Worm (Caenorhabditis elegans): Measurements from ENCODE around the gene gpa-13.

gpa-13 gene

ce11 chrV:12736166-12736753 lies 18.5 kb downstream of the gpa-13 start, which contains the start of gene cky-1:
Gene cky-1 (plus strand): TSS chrV:12736703.
- TF ChIP-seq W03F9.2 (tag; optimal IDR thresholded peaks at IDR 0.05) (no peak), him-1 (tag; optimal IDR thresholded peaks at IDR 0.05) (no peak), dao-5 (tag; optimal IDR thresholded peaks at IDR 0.05) (no peak)

ce11 chrV:12733465-12734248 lies 21.1 kb downstream of the gpa-13 start, which contains the start of the genes dhs-21 and xbx-9:
Gene dhs-21 (minus strand): TSS chrV:12733645.
Gene xbx-9 (plus strand): TSS chrV:12734198.
- TF ChIP-seq him-1 (tag; optimal IDR thresholded peaks at IDR 0.05) (no peak), W03F9.2 (tag; optimal IDR thresholded peaks at IDR 0.05) (no peak), dao-5 (tag; optimal IDR thresholded peaks at IDR 0.05) (no peak)

- TF ChIP-seq W03F9.2 (tag; optimal IDR thresholded peaks at IDR 0.05) (no peak), dao-5 (tag; optimal IDR thresholded peaks at IDR 0.05) (no peak), him-1 (tag; optimal IDR thresholded peaks at IDR 0.05) (no peak)
These were observed 22.0 kb downstream of the gpa-13 start for ce11 chrV:12732734-12733133.

ce11 chrV:12729220-12729619 lies 25.5 kb downstream of the gpa-13 start, which contains the start of gene R11D1.10:
Gene R11D1.10 (plus strand): TSS chrV:12729520.
- TF ChIP-seq him-1 (tag; optimal IDR thresholded peaks at IDR 0.05) (no peak), W03F9.2 (tag; optimal IDR thresholded peaks at IDR 0.05) (no peak), dao-5 (tag; optimal IDR thresholded peaks at IDR 0.05) (no peak)

ce11 chrV:12728062-12728665 lies 26.6 kb downstream of the gpa-13 start, which contains the start of the genes rpl-28 and mrpl-49:
Gene rpl-28 (minus strand): TSS chrV:12728112.
Gene mrpl-49 (plus strand): TSS chrV:12728631.
- TF ChIP-seq W03F9.2 (tag; optimal IDR thresholded peaks at IDR 0.05) (peak; percentile 93), him-1 (tag; optimal IDR thresholded peaks at IDR 0.05) (peak; percentile 15), dao-5 (tag; optimal IDR thresholded peaks at IDR 0.05) (no peak)

ce11 chrV:12727104-12727637 lies 27.6 kb downstream of the gpa-13 start, which contains the start of gene R11D1.13:
Gene R11D1.13 (plus strand): TSS chrV:12727154.
- TF ChIP-seq W03F9.2 (tag; optimal IDR thresholded peaks at IDR 0.05) (no peak), dao-5 (tag; optimal IDR thresholded peaks at IDR 0.05) (no peak), him-1 (tag; optimal IDR thresholded peaks at IDR 0.05) (no peak)

ce11 chrV:12725893-12726292 lies 28.8 kb downstream of the gpa-13 start, which contains the start of gene R11D1.12:
Gene R11D1.12 (minus strand): TSS chrV:12725993.
- no peak for TF ChIP-seq dao-5 (tag; optimal IDR thresholded peaks at IDR 0.05)
- no peak for TF ChIP-seq him-1 (tag; optimal IDR thresholded peaks at IDR 0.05)
- no peak for TF ChIP-seq W03F9.2 (tag; optimal IDR thresholded peaks at IDR 0.05)

ce11 chrV:12719713-12720112 lies 35.0 kb downstream of the gpa-13 start, which contains the start of gene R11D1.7:
Gene R11D1.7 (plus strand): TSS chrV:12720013.
- no peak for TF ChIP-seq W03F9.2 (tag; optimal IDR thresholded peaks at IDR 0.05)
- TF ChIP-seq dao-5 (tag; optimal IDR thresholded peaks at IDR 0.05): no peak
- TF ChIP-seq him-1 (tag; optimal IDR thresholded peaks at IDR 0.05): no peak

ce11 chrV:12718622-12719021 lies 36.1 kb downstream of the gpa-13 start, which contains the start of gene str-181:
Gene str-181 (minus strand): TSS chrV:12718722.
- no peak for TF ChIP-seq dao-5 (tag; optimal IDR thresholded peaks at IDR 0.05)
- no peak for TF ChIP-seq him-1 (tag; optimal IDR thresholded peaks at IDR 0.05)
- TF ChIP-seq W03F9.2 (tag; optimal IDR thresholded peaks at IDR 0.05): no peak

ce11 chrV:12716447-12716846 lies 38.3 kb downstream of the gpa-13 start, which contains the start of gene str-178:
Gene str-178 (minus strand): TSS chrV:12716547.
- TF ChIP-seq W03F9.2 (tag; optimal IDR thresholded peaks at IDR 0.05): no peak
- no peak for TF ChIP-seq him-1 (tag; optimal IDR thresholded peaks at IDR 0.05)
- no peak for TF ChIP-seq dao-5 (tag; optimal IDR thresholded peaks at IDR 0.05)

- TF ChIP-seq dao-5 (tag; optimal IDR thresholded peaks at IDR 0.05) (no peak), W03F9.2 (tag; optimal IDR thresholded peaks at IDR 0.05) (no peak), him-1 (tag; optimal IDR thresholded peaks at IDR 0.05) (no peak)
These were observed 40.6 kb downstream of the gpa-13 start, which contains the start of gene R11D1.4 for ce11 chrV:12714120-12714519. Gene R11D1.4 (minus strand): TSS chrV:12714220.

ce11 chrV:12711999-12712398 lies 42.7 kb downstream of the gpa-13 start, which contains the start of gene R11D1.3:
Gene R11D1.3 (minus strand): TSS chrV:12712099.
- TF ChIP-seq dao-5 (tag; optimal IDR thresholded peaks at IDR 0.05) (no peak), him-1 (tag; optimal IDR thresholded peaks at IDR 0.05) (no peak), W03F9.2 (tag; optimal IDR thresholded peaks at IDR 0.05) (no peak)

ce11 chrV:12708305-12708704 lies 46.4 kb downstream of the gpa-13 start, which contains the start of gene R11D1.2:
Gene R11D1.2 (plus strand): TSS chrV:12708605.
- TF ChIP-seq him-1 (tag; optimal IDR thresholded peaks at IDR 0.05): no peak
- no peak for TF ChIP-seq dao-5 (tag; optimal IDR thresholded peaks at IDR 0.05)
- no peak for TF ChIP-seq W03F9.2 (tag; optimal IDR thresholded peaks at IDR 0.05)

Measured in whole organism, L4/young adult.